Worm (Caenorhabditis elegans) whole organism, mixed stage, embryonic: ENCODE results near the gene sluh-7.

ENCODE experiments used
- M03D4.4 ChIP-seq: sonication (generic microtip); optimal IDR thresholded peaks from 2 replicates; lab custom pipeline; 2017; ENCODE audit warnings: mild to moderate bottlenecking, missing genetic modification characterization, missing compliant biosample characterization
- bed-3 ChIP-seq: fragments of 200-800 bp; sonication (Bioruptor generic); optimal IDR thresholded peaks from 3 replicates; lab custom pipeline; 2018; ENCODE audit warnings: mild to moderate bottlenecking, missing genetic modification characterization, moderate library complexity, missing compliant biosample characterization
- blmp-1 ChIP-seq: fragments of 150-350 bp; optimal IDR thresholded peaks from 2 replicates; lab custom pipeline; 2014; ENCODE audit warnings: missing biosample characterization, missing genetic modification characterization
- ceh-39 ChIP-seq: fragments of 150-350 bp; optimal IDR thresholded peaks from 2 replicates; lab custom pipeline; 2014; ENCODE audit warnings: missing biosample characterization, missing genetic modification characterization
- ceh-43 ChIP-seq: fragments of 200-800 bp; sonication (Bioruptor generic); optimal IDR thresholded peaks from 2 replicates; lab custom pipeline; 2018; ENCODE audit warnings: mild to moderate bottlenecking, missing genetic modification characterization, moderate library complexity, missing compliant biosample characterization
- ceh-83 ChIP-seq: fragments of 200-800 bp; sonication (Bioruptor generic); optimal IDR thresholded peaks from 2 replicates; lab custom pipeline; 2018; ENCODE audit warnings: mild to moderate bottlenecking, missing genetic modification characterization, missing compliant biosample characterization
- ces-1 ChIP-seq: fragments of 150-350 bp; optimal IDR thresholded peaks from 2 replicates; lab custom pipeline; 2014; ENCODE audit warnings: missing biosample characterization, missing genetic modification reagents, missing genetic modification characterization
- cnd-1 ChIP-seq: fragments of 200-800 bp; sonication (Bioruptor generic); optimal IDR thresholded peaks from 2 replicates; lab custom pipeline; 2018; ENCODE audit warnings: mild to moderate bottlenecking, missing genetic modification characterization, missing compliant biosample characterization
- elt-1 ChIP-seq: sonication (generic microtip); optimal IDR thresholded peaks from 2 replicates; lab custom pipeline; 2017; ENCODE audit warnings: missing genetic modification characterization, mild to moderate bottlenecking, missing compliant biosample characterization, antibody characterized with exemption, moderate library complexity, borderline replicate concordance; ENCODE audit not compliant: insufficient read depth
- elt-3 ChIP-seq: fragments of 150-350 bp; optimal IDR thresholded peaks from 2 replicates; lab custom pipeline; 2014; ENCODE audit warnings: missing biosample characterization, missing genetic modification characterization
- flh-1 ChIP-seq: fragments of 200-800 bp; sonication (Bioruptor generic); optimal IDR thresholded peaks from 2 replicates; lab custom pipeline; 2018; ENCODE audit warnings: mild to moderate bottlenecking, missing genetic modification characterization, moderate library complexity, missing compliant biosample characterization
- ham-2 ChIP-seq: fragments of 200-800 bp; sonication (Bioruptor generic); optimal IDR thresholded peaks from 2 replicates; lab custom pipeline; 2018; ENCODE audit warnings: mild to moderate bottlenecking, missing genetic modification characterization, missing compliant biosample characterization
- hlh-1 ChIP-seq: fragments of 150-350 bp; optimal IDR thresholded peaks from 2 replicates; lab custom pipeline; 2014; ENCODE audit warnings: missing biosample characterization, missing genetic modification reagents, missing genetic modification characterization
- lin-13 ChIP-seq: fragments of 150-350 bp; optimal IDR thresholded peaks from 2 replicates; lab custom pipeline; 2014; ENCODE audit warnings: missing biosample characterization, missing genetic modification characterization
- lin-32 ChIP-seq: fragments of 200-800 bp; sonication (Bioruptor generic); optimal IDR thresholded peaks from 2 replicates; lab custom pipeline; 2018; ENCODE audit warnings: mild to moderate bottlenecking, missing genetic modification characterization, missing compliant biosample characterization
- lsy-2 ChIP-seq: fragments of 150-350 bp; optimal IDR thresholded peaks from 2 replicates; lab custom pipeline; 2014; ENCODE audit warnings: missing biosample characterization, missing genetic modification characterization
- mab-5 ChIP-seq: fragments of 150-350 bp; optimal IDR thresholded peaks from 2 replicates; lab custom pipeline; 2014; ENCODE audit warnings: missing biosample characterization, missing genetic modification characterization
- mls-2 ChIP-seq: sonication (generic microtip); optimal IDR thresholded peaks from 2 replicates; lab custom pipeline; 2016; ENCODE audit warnings: mild to moderate bottlenecking, missing genetic modification characterization, moderate library complexity, missing compliant biosample characterization
- nhr-2 ChIP-seq: fragments of 150-350 bp; optimal IDR thresholded peaks from 2 replicates; lab custom pipeline; 2014; ENCODE audit warnings: missing biosample characterization, missing genetic modification characterization
- nhr-28 ChIP-seq: fragments of 150-350 bp; optimal IDR thresholded peaks from 2 replicates; lab custom pipeline; 2014; ENCODE audit warnings: missing biosample characterization, missing genetic modification characterization
- nhr-76 ChIP-seq: sonication (generic microtip); optimal IDR thresholded peaks from 2 replicates; lab custom pipeline; 2017; ENCODE audit warnings: missing biosample characterization, missing genetic modification characterization
- pha-4 ChIP-seq: fragments of 150-350 bp; optimal IDR thresholded peaks from 2 replicates; lab custom pipeline; 2018; ENCODE audit warnings: missing biosample characterization, missing genetic modification reagents, missing genetic modification characterization
- sem-2 ChIP-seq: fragments of 200-800 bp; sonication (Bioruptor generic); optimal IDR thresholded peaks from 2 replicates; lab custom pipeline; 2018; ENCODE audit warnings: mild to moderate bottlenecking, missing genetic modification characterization, missing compliant biosample characterization
- snpc-4 ChIP-seq: fragments of 150-350 bp; optimal IDR thresholded peaks from 2 replicates; lab custom pipeline; 2014; ENCODE audit warnings: missing biosample characterization, missing genetic modification characterization
- sptf-1 ChIP-seq: sonication (generic microtip); optimal IDR thresholded peaks from 2 replicates; lab custom pipeline; 2017; ENCODE audit warnings: mild to moderate bottlenecking, missing genetic modification characterization, moderate library complexity, missing compliant biosample characterization
- tbx-8 ChIP-seq: fragments of 200-800 bp; sonication (Bioruptor generic); optimal IDR thresholded peaks from 2 replicates; lab custom pipeline; 2018; ENCODE audit warnings: mild to moderate bottlenecking, missing genetic modification characterization, moderate library complexity, missing compliant biosample characterization
- unc-120 ChIP-seq: sonication (generic microtip); optimal IDR thresholded peaks from 2 replicates; lab custom pipeline; 2017; ENCODE audit warnings: missing genetic modification characterization, missing compliant biosample characterization; ENCODE audit not compliant: poor library complexity, severe bottlenecking
- unc-39 ChIP-seq: fragments of 150-350 bp; optimal IDR thresholded peaks from 2 replicates; lab custom pipeline; 2014; ENCODE audit warnings: missing biosample characterization, missing genetic modification characterization
- unc-62 ChIP-seq: fragments of 150-350 bp; optimal IDR thresholded peaks from 2 replicates; lab custom pipeline; 2014; ENCODE audit warnings: missing biosample characterization, missing genetic modification reagents, missing genetic modification characterization
- zip-8 ChIP-seq: fragments of 150-350 bp; optimal IDR thresholded peaks from 2 replicates; lab custom pipeline; 2014; ENCODE audit warnings: missing biosample characterization, missing genetic modification characterization
- ztf-11 ChIP-seq: fragments of 150-350 bp; optimal IDR thresholded peaks from 2 replicates; lab custom pipeline; 2014; ENCODE audit warnings: missing biosample characterization, missing genetic modification characterization

Gene sluh-7

ce11 chrV:10320101-10320761 lies 35.4 kb downstream of the sluh-7 start, which contains the start of the genes gna-1 and B0024.13:
Gene gna-1, minus strand, starts transcription at chrV:10320151.
Gene B0024.13, plus strand, starts transcription at chrV:10320711.
- TF ChIP-seq zip-8 (tag; lab: Kevin White, UChicago) (no peak), elt-1 (no peak), ztf-11 (no peak), sptf-1 (tag; lab: Kevin White, UChicago) (no peak), bed-3 (GFP tag; lab: Kevin White, UChicago) (no peak), M03D4.4 (tag; lab: Kevin White, UChicago) (no peak), ceh-39 (tag; lab: Kevin White, UChicago) (no peak), lin-32 (GFP tag; lab: Kevin White, UChicago) (no peak), hlh-1 (no peak), unc-39 (no peak), ceh-43 (GFP tag; lab: Kevin White, UChicago) (no peak), mab-5 (tag; lab: Kevin White, UChicago) (no peak), sem-2 (GFP tag; lab: Kevin White, UChicago) (no peak), unc-62 (GFP tag; lab: Kevin White, UChicago) (no peak), ham-2 (GFP tag; lab: Kevin White, UChicago) (no peak), nhr-76 (no peak)
- TF ChIP-seq, all 35 proteins: peak for 0

- TF ChIP-seq nhr-28 (tag; lab: Kevin White, UChicago) = no peak
- no peak for TF ChIP-seq ceh-39 (tag; lab: Kevin White, UChicago)
- TF ChIP-seq ztf-11 = no peak
- no peak for TF ChIP-seq cnd-1 (tag; lab: Kevin White, UChicago)
- TF ChIP-seq flh-1 (GFP tag; lab: Kevin White, UChicago) = no peak
- no peak for TF ChIP-seq lin-13
- TF ChIP-seq ces-1 (GFP tag; lab: Kevin White, UChicago) = no peak
- no peak for TF ChIP-seq tbx-8 (GFP tag; lab: Kevin White, UChicago)
- no peak for TF ChIP-seq lin-32 (GFP tag; lab: Kevin White, UChicago)
- TF ChIP-seq ceh-83 (GFP tag; lab: Kevin White, UChicago) = no peak
- TF ChIP-seq ham-2 (GFP tag; lab: Kevin White, UChicago) = no peak
- no peak for TF ChIP-seq snpc-4
- TF ChIP-seq unc-120 (tag; lab: Kevin White, UChicago) = no peak
- TF ChIP-seq sptf-1 (tag; lab: Kevin White, UChicago) = no peak
- TF ChIP-seq nhr-2 (tag; lab: Kevin White, UChicago) = no peak
- TF ChIP-seq elt-3 (tag; lab: Kevin White, UChicago) = no peak
- TF ChIP-seq hlh-1 = no peak
- no peak for TF ChIP-seq unc-62 (GFP tag; lab: Kevin White, UChicago)
Measured at ce11 chrV:10319434-10319833, 36.2 kb downstream of the sluh-7 start, which contains the start of gene B0024.11. Gene B0024.11, minus strand, starts transcription at chrV:10319534.

DNA sequence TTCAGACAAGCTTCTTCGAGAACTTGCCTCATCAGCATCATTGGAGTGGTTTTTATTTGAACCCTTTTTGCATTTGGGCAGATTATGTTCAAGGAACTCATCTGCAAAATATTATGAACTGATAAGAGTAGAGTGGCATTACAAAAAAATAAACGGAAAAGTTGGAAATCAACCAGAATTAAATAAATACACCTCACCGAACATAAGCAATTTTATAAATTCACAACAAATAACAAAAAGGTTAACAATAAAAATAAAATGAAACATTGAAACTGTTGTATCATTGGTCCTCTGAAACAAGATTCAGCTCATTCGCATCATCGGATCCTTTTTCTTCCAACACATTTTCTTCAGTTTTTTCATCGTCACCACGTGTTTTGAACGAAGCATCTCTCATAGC lies 38.3 kb downstream of the sluh-7 start, which contains the start of gene asps-1:
Gene asps-1, minus strand, starts transcription at position 101 of the 400 bp plus-strand sequence.
- TF ChIP-seq ceh-39 (tag; lab: Kevin White, UChicago) (no peak), sptf-1 (tag; lab: Kevin White, UChicago) (no peak)
- TF ChIP-seq, all 35 proteins: peak for 0

ce11 chrV:10314371-10314770 lies 41.3 kb downstream of the sluh-7 start, which contains the start of gene trx-2:
Gene trx-2, plus strand, starts transcription at chrV:10314671.
- TF ChIP-seq mls-2 (tag; lab: Kevin White, UChicago) (no peak), ztf-11 (no peak)
- TF ChIP-seq, all 35 proteins: peak for 0

ce11 chrV:10313953-10314352 lies 41.7 kb downstream of the sluh-7 start, which contains the start of gene gcy-6:
Gene gcy-6, minus strand, starts transcription at chrV:10314053.
- TF ChIP-seq ceh-43 (GFP tag; lab: Kevin White, UChicago) (no peak), nhr-2 (tag; lab: Kevin White, UChicago) (no peak), bed-3 (GFP tag; lab: Kevin White, UChicago) (no peak), tbx-8 (GFP tag; lab: Kevin White, UChicago) (no peak)

DNA sequence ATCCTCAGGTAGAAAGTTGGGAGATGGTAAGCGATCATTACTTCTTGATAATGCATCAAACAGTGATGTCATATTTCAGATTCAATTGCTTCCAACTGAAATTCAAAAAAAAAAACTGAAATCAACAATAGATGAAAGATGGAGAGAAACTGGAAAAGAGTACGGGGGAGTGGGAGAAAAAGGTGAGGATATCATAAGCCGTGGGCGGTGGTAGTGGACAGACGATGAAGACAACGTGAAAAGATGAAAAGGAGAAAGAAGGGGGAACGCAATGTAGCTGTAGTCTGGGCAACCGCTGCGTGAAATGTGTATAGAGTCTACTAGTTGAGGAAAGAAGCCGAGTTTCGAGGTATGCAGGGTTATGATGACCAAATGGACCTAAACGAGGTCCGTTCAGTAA lies 48.3 kb downstream of the sluh-7 start, which contains the start of gene che-12:
Gene che-12, minus strand, starts transcription at position 101 of the 400 bp plus-strand sequence.
- TF ChIP-seq cnd-1 (tag; lab: Kevin White, UChicago) (no peak), elt-3 (tag; lab: Kevin White, UChicago) (no peak), mab-5 (tag; lab: Kevin White, UChicago) (no peak), hlh-1 (no peak), ceh-43 (GFP tag; lab: Kevin White, UChicago) (no peak), tbx-8 (GFP tag; lab: Kevin White, UChicago) (no peak), flh-1 (GFP tag; lab: Kevin White, UChicago) (no peak), mls-2 (tag; lab: Kevin White, UChicago) (no peak), lsy-2 (tag; lab: Kevin White, UChicago) (no peak), elt-1 (no peak), sem-2 (GFP tag; lab: Kevin White, UChicago) (no peak), ceh-39 (tag; lab: Kevin White, UChicago) (no peak), unc-62 (GFP tag; lab: Kevin White, UChicago) (no peak), lin-13 (no peak), blmp-1 (tag; lab: Kevin White, UChicago) (no peak), sptf-1 (tag; lab: Kevin White, UChicago) (no peak), pha-4 (tag; lab: Kevin White, UChicago) (no peak), M03D4.4 (tag; lab: Kevin White, UChicago) (no peak), snpc-4 (no peak)
- TF ChIP-seq, all 35 proteins: peak for 0
